Worm (Caenorhabditis elegans) whole organism, early embryonic: ENCODE data around the gene F40E12.1.

Experiments used
- B0310.2 ChIP-seq: sonication (generic microtip); optimal IDR thresholded peaks from 2 replicates; lab custom pipeline; 2016; ENCODE audit warnings: mild to moderate bottlenecking, missing genetic modification characterization, missing compliant biosample characterization
- F13C5.2 ChIP-seq: sonication (generic microtip); optimal IDR thresholded peaks from 2 replicates; lab custom pipeline; 2017; ENCODE audit warnings: mild to moderate bottlenecking, missing genetic modification characterization, inconsistent platforms, missing compliant biosample characterization
- aly-1 ChIP-seq: sonication (generic microtip); optimal IDR thresholded peaks from 2 replicates; lab custom pipeline; 2016; ENCODE audit warnings: missing genetic modification characterization, missing compliant biosample characterization
- ama-1 ChIP-seq: fragments of 150-350 bp; optimal IDR thresholded peaks from 2 replicates; lab custom pipeline; 2014
- ceh-13 ChIP-seq: fragments of 200-800 bp; sonication (Bioruptor generic); optimal IDR thresholded peaks from 2 replicates; lab custom pipeline; 2018; ENCODE audit warnings: mild to moderate bottlenecking, missing genetic modification characterization, missing compliant biosample characterization
- ceh-36 ChIP-seq: sonication (generic microtip); optimal IDR thresholded peaks from 2 replicates; lab custom pipeline; 2016; ENCODE audit warnings: missing genetic modification characterization, inconsistent platforms, missing compliant biosample characterization
- ets-7 ChIP-seq: sonication (generic microtip); optimal IDR thresholded peaks from 2 replicates; lab custom pipeline; 2016; ENCODE audit warnings: missing genotype, missing genetic modification characterization, missing compliant biosample characterization
- flt-1 ChIP-seq: fragments of 200-800 bp; sonication (Bioruptor generic); IDR thresholded peaks from 2 replicates; pipeline ENCODE4 v1.3.6; 2022; ENCODE audit warnings: missing genetic modification characterization, missing compliant biosample characterization
- hmbx-1 ChIP-seq: sonication (generic microtip); optimal IDR thresholded peaks from 2 replicates; lab custom pipeline; 2016; ENCODE audit warnings: mild to moderate bottlenecking, missing genetic modification characterization, missing compliant biosample characterization
- hmg-4 ChIP-seq: fragments of 200-800 bp; sonication (Bioruptor generic); optimal IDR thresholded peaks from 2 replicates; lab custom pipeline; 2018; ENCODE audit warnings: mild to moderate bottlenecking, missing genetic modification characterization, missing compliant biosample characterization
- hnd-1 ChIP-seq: sonication (generic microtip); optimal IDR thresholded peaks from 2 replicates; lab custom pipeline; 2016; ENCODE audit warnings: missing genetic modification characterization, missing compliant biosample characterization
- pes-1 ChIP-seq: fragments of 200-800 bp; sonication (Bioruptor generic); IDR thresholded peaks from 2 replicates; pipeline ENCODE4 v1.3.6; 2022; ENCODE audit warnings: missing genetic modification reagents, missing genetic modification characterization, missing compliant biosample characterization
- scrt-1 ChIP-seq: fragments of 200-800 bp; sonication (Bioruptor generic); IDR thresholded peaks from 2 replicates; pipeline ENCODE4 v1.3.6; 2022; ENCODE audit warnings: missing genetic modification characterization, missing compliant biosample characterization
- sea-1 ChIP-seq: fragments of 200-800 bp; sonication (Bioruptor generic); conservative IDR thresholded peaks from 2 replicates; pipeline ENCODE4 v1.3.6; 2022; ENCODE audit warnings: missing genetic modification characterization, missing compliant biosample characterization
- tbx-11 ChIP-seq: fragments of 200-800 bp; sonication (Bioruptor generic); IDR thresholded peaks from 2 replicates; pipeline ENCODE4 v1.3.6; 2022; ENCODE audit warnings: missing genetic modification characterization, missing compliant biosample characterization
- tbx-37 ChIP-seq: fragments of 200-800 bp; sonication (Bioruptor generic); conservative IDR thresholded peaks from 2 replicates; pipeline ENCODE4 v1.3.6; 2022; ENCODE audit warnings: missing genetic modification reagents, missing genetic modification characterization, missing compliant biosample characterization
- tra-4 ChIP-seq: sonication (generic microtip); optimal IDR thresholded peaks from 2 replicates; lab custom pipeline; 2017; ENCODE audit warnings: missing genetic modification characterization, missing compliant biosample characterization

Gene F40E12.1

ce11 chrII:3617512-3617911, at the start of gene F40E12.1:
F40E12.1 (plus strand) TSS chrII:3617812.
- TF ChIP-seq sea-1 (no peak), B0310.2 (tag; lab: Kevin White, UChicago) (no peak), ama-1 (no peak), ceh-36 (tag; lab: Kevin White, UChicago) (no peak), aly-1 (tag; lab: Kevin White, UChicago) (no peak), hmg-4 (GFP tag; lab: Kevin White, UChicago) (no peak)

- TF ChIP-seq F13C5.2 (no peak), pes-1 (GFP tag; lab: Robert Waterston, UW) (no peak), ceh-36 (tag; lab: Kevin White, UChicago) (no peak), ets-7 (no peak), aly-1 (tag; lab: Kevin White, UChicago) (no peak), tbx-11 (GFP tag; lab: Robert Waterston, UW) (no peak), tbx-37 (GFP tag; lab: Robert Waterston, UW) (no peak), scrt-1 (GFP tag; lab: Robert Waterston, UW) (no peak), ama-1 (no peak), hmbx-1 (tag; lab: Kevin White, UChicago) (no peak), tra-4 (tag; lab: Kevin White, UChicago) (no peak), hmg-4 (GFP tag; lab: Kevin White, UChicago) (no peak), ceh-13 (GFP tag; lab: Kevin White, UChicago) (no peak), sea-1 (no peak), B0310.2 (tag; lab: Kevin White, UChicago) (no peak), flt-1 (no peak)
These were observed 48.5 kb upstream of the F40E12.1 start, which contains the start of gene clec-127 for ce11 chrII:3569118-3569517. clec-127 (minus strand) TSS chrII:3569218.

- TF ChIP-seq hmg-4 (GFP tag; lab: Kevin White, UChicago) (no peak), pes-1 (GFP tag; lab: Robert Waterston, UW) (no peak), sea-1 (no peak), aly-1 (tag; lab: Kevin White, UChicago) (no peak), ceh-13 (GFP tag; lab: Kevin White, UChicago) (no peak), B0310.2 (tag; lab: Kevin White, UChicago) (no peak), flt-1 (no peak), scrt-1 (GFP tag; lab: Robert Waterston, UW) (no peak), ceh-36 (tag; lab: Kevin White, UChicago) (no peak), hnd-1 (tag; lab: Kevin White, UChicago) (no peak), tra-4 (tag; lab: Kevin White, UChicago) (no peak), F13C5.2 (no peak), tbx-11 (GFP tag; lab: Robert Waterston, UW) (no peak)
These were observed 46.6 kb upstream of the F40E12.1 start, which contains the start of the genes clec-128 and clec-129 for ce11 chrII:3570927-3571538. clec-128 (minus strand) TSS chrII:3571027. clec-129 (plus strand) TSS chrII:3571488.

- TF ChIP-seq ceh-13 (GFP tag; lab: Kevin White, UChicago) (no peak), tbx-11 (GFP tag; lab: Robert Waterston, UW) (no peak), hmg-4 (GFP tag; lab: Kevin White, UChicago) (no peak), hnd-1 (tag; lab: Kevin White, UChicago) (no peak), tra-4 (tag; lab: Kevin White, UChicago) (no peak)
These were observed 44.4 kb upstream of the F40E12.1 start, which contains the start of gene clec-130 for ce11 chrII:3573255-3573654. clec-130 (plus strand) TSS chrII:3573555.

- TF ChIP-seq B0310.2 (tag; lab: Kevin White, UChicago), result no peak
- TF ChIP-seq tra-4 (tag; lab: Kevin White, UChicago), result no peak
- no peak for TF ChIP-seq hmg-4 (GFP tag; lab: Kevin White, UChicago)
- no peak for TF ChIP-seq scrt-1 (GFP tag; lab: Robert Waterston, UW)
These were observed 40.9 kb upstream of the F40E12.1 start, which contains the start of gene clec-132 for ce11 chrII:3576742-3577141. clec-132 (plus strand) TSS chrII:3577042.

- TF ChIP-seq scrt-1 (GFP tag; lab: Robert Waterston, UW) (no peak), ceh-36 (tag; lab: Kevin White, UChicago) (no peak), ceh-13 (GFP tag; lab: Kevin White, UChicago) (no peak), B0310.2 (tag; lab: Kevin White, UChicago) (no peak), hnd-1 (tag; lab: Kevin White, UChicago) (no peak), tra-4 (tag; lab: Kevin White, UChicago) (no peak), flt-1 (no peak), hmbx-1 (tag; lab: Kevin White, UChicago) (no peak), F13C5.2 (no peak), hmg-4 (GFP tag; lab: Kevin White, UChicago) (no peak), pes-1 (GFP tag; lab: Robert Waterston, UW) (no peak), tbx-37 (GFP tag; lab: Robert Waterston, UW) (no peak), ama-1 (no peak), aly-1 (tag; lab: Kevin White, UChicago) (no peak)
These were observed 39.5 kb upstream of the F40E12.1 start, which contains the start of gene clec-133 for ce11 chrII:3578121-3578520. clec-133 (plus strand) TSS chrII:3578421.

ce11 chrII:3579767-3580166, 37.8 kb upstream of the F40E12.1 start, which contains the start of gene clec-134:
clec-134 (plus strand) TSS chrII:3580067.
- TF ChIP-seq B0310.2 (tag; lab: Kevin White, UChicago) (no peak), tra-4 (tag; lab: Kevin White, UChicago) (no peak), sea-1 (no peak), ceh-36 (tag; lab: Kevin White, UChicago) (no peak), aly-1 (tag; lab: Kevin White, UChicago) (no peak), ceh-13 (GFP tag; lab: Kevin White, UChicago) (no peak), ets-7 (no peak), scrt-1 (GFP tag; lab: Robert Waterston, UW) (no peak), tbx-11 (GFP tag; lab: Robert Waterston, UW) (no peak), hmbx-1 (tag; lab: Kevin White, UChicago) (no peak), ama-1 (no peak), hmg-4 (GFP tag; lab: Kevin White, UChicago) (no peak), pes-1 (GFP tag; lab: Robert Waterston, UW) (no peak), tbx-37 (GFP tag; lab: Robert Waterston, UW) (no peak), hnd-1 (tag; lab: Kevin White, UChicago) (no peak)
